Worm (Caenorhabditis elegans): ENCODE measurements around the gene T20D4.3.

T20D4.3 gene

DNA sequence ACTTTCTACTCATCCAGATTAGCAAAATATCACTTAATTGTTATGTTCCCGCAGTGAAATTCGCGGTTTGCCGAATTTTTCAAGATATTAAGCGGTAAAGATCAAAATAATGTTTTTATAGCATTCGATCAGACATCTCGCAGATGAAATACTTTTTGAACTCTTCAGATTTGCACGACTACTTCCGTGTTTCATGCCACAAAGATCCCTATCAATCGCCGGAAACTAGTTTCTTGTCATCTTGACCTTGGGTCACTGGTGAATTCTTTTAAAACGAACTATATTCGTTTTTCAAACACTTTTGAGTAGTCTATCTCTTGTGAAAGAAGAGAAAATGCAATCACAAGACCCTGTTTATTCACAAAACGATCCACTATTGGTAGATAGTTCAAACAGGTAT, 5.0 kb upstream of the T20D4.3 start, which contains the start of gene txt-11:
Gene txt-11, plus strand, starts transcription at position 301 of the 400 bp plus-strand sequence.
- TF ChIP-seq efl-1 (optimal IDR thresholded peaks at IDR 0.05), result no peak
- TF ChIP-seq efl-1 (GFP tag; optimal IDR thresholded peaks at IDR 0.05 in 1 of 2), result peak in 1 of 2 experiments; percentile 6
- no peak for TF ChIP-seq isw-1 (GFP tag; IDR thresholded peaks at IDR 0.05)
- TF ChIP-seq lin-13 (GFP tag; optimal IDR thresholded peaks at IDR 0.05), result no peak
- no peak for TF ChIP-seq jun-1 (tag; optimal IDR thresholded peaks at IDR 0.05)
- TF ChIP-seq rnt-1 (tag; optimal IDR thresholded peaks at IDR 0.05), result no peak
- no peak for TF ChIP-seq nhr-11 (tag; optimal IDR thresholded peaks at IDR 0.05)

DNA sequence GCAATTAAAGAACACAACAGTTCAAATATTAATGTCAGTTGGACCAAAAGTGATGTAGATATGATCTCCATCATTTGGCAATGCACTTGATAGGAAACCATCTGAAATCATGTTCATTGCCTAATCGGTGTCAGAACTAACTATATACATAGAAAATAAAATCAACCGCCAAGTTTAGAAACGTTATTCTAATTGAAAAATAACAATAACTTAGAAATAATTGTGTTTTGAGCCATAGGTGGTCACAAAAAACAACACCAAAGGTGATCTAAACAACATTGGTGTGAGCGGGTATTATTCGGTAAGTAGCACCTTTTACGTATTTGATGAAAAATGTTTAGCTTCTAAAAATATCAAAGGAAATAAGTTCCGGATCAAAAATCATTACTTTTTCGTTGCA, 6.3 kb downstream of the T20D4.3 start, which contains the start of gene srab-21:
Gene srab-21, minus strand, starts transcription at position 101 of the 400 bp plus-strand sequence.
- TF ChIP-seq efl-1 (optimal IDR thresholded peaks at IDR 0.05), result no peak
- TF ChIP-seq efl-1 (GFP tag; optimal IDR thresholded peaks at IDR 0.05 in 1 of 2), result peak in 1 of 2 experiments; percentile 56
- TF ChIP-seq lin-39 (tag; optimal IDR thresholded peaks at IDR 0.05), result no peak

DNA sequence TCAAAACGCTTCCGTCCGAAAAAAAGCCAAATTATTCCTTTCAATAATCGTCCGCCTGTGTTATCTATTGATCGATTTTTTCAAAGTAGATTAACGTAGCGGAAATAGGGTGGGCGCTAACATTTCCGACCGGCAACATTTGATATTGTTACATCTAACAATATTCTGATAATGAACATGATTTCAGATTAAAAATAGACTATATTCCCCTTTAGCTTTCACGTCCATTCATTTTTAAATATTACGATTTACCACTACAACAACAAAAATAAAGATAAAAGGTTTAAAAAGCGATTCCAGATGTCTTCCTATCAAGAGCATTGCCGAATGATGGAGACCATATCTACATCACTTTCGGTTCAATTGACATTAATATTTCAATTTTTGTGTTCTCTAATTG, 8.0 kb downstream of the T20D4.3 start, which contains the start of gene srab-22:
Gene srab-22, plus strand, starts transcription at position 301 of the 400 bp plus-strand sequence.
- TF ChIP-seq dsc-1 (tag; optimal IDR thresholded peaks at IDR 0.05), result no peak
- no peak for TF ChIP-seq snu-23 (GFP tag; optimal IDR thresholded peaks at IDR 0.05)
- no peak for TF ChIP-seq tlp-1 (tag; optimal IDR thresholded peaks at IDR 0.05)
- TF ChIP-seq mep-1 (tag; optimal IDR thresholded peaks at IDR 0.05), result no peak
- no peak for TF ChIP-seq egl-13 (tag; optimal IDR thresholded peaks at IDR 0.05)
- no peak for TF ChIP-seq nhr-47 (tag; optimal IDR thresholded peaks at IDR 0.05)
- TF ChIP-seq fkh-10 (GFP tag; optimal IDR thresholded peaks at IDR 0.05), result no peak
- TF ChIP-seq nhr-76 (tag; optimal IDR thresholded peaks at IDR 0.05), result no peak
- TF ChIP-seq C04F5.9 (tag; optimal IDR thresholded peaks at IDR 0.05), result no peak
- TF ChIP-seq vab-15 (tag; optimal IDR thresholded peaks at IDR 0.05), result no peak
- TF ChIP-seq lir-3 (tag; optimal IDR thresholded peaks at IDR 0.05; ENCODE audit: poor library complexity), result no peak
- no peak for TF ChIP-seq nhr-20 (tag; optimal IDR thresholded peaks at IDR 0.05)
- no peak for TF ChIP-seq Y116A8C.19 (tag; optimal IDR thresholded peaks at IDR 0.05; ENCODE audit: borderline replicate concordance)
- no peak for TF ChIP-seq pag-3 (tag; optimal IDR thresholded peaks at IDR 0.05; ENCODE audit: borderline replicate concordance, insufficient read depth)
- no peak for TF ChIP-seq zip-4 (GFP tag; optimal IDR thresholded peaks at IDR 0.05)
- no peak for TF ChIP-seq nhr-11 (tag; optimal IDR thresholded peaks at IDR 0.05)
- no peak for TF ChIP-seq skn-1 (tag; optimal IDR thresholded peaks at IDR 0.05)
- no peak for TF ChIP-seq zag-1 (tag; optimal IDR thresholded peaks at IDR 0.05)

DNA sequence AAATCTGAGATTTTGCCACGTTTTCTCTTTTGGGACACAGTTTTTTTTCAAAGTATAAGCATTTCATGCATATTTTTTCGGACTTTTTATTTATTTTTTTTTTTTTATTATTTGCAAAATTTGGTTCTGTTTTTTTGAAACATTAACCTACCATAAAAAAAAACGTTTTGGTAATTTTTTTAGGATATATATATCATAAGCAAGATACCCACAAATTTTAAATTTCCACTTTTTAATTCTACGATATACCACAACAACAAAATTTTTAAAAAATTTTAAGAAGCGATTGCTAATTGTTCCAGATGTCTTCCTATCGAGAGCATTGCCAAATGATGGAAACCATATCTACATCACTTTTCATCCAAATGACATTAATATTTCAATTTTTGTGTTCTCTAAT, 10.7 kb downstream of the T20D4.3 start, which contains the start of gene srab-20:
Gene srab-20, plus strand, starts transcription at position 301 of the 400 bp plus-strand sequence.
- TF ChIP-seq lsy-2 (tag; optimal IDR thresholded peaks at IDR 0.05), result no peak
- no peak for TF ChIP-seq ceh-90 (tag; optimal IDR thresholded peaks at IDR 0.05)
- no peak for TF ChIP-seq unc-62 (GFP tag; optimal IDR thresholded peaks at IDR 0.05)

DNA sequence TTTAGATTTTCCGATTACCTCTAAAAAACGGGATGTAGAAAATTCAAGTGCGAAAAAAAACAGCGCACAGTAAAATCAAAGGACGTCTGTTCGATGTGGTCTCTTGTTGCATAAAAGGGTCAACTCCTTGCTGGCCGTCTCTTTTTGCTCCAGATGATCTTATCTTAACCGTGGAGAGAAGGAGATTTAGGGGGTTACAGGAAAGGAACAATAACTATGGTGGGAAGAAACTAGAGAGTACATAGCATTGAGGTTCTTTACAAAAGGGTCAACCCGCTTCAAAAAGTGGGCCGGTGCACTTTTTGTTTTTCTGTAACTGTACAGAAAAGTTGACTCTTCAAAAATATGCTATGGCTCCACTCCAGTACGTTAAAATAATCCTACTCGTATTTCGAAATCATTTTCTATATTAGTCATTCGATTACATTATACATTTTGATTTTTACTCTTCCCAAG, 13.5 kb downstream of the T20D4.3 start, which contains the start of the genes T20D4.19 and srj-9:
Gene T20D4.19, minus strand, starts transcription at position 101 of the 456 bp plus-strand sequence.
Gene srj-9, plus strand, starts transcription at position 406 of the 456 bp plus-strand sequence.
- TF ChIP-seq snpc-4 (tag; optimal IDR thresholded peaks at IDR 0.05) (no peak), C16A3.4 (tag; optimal IDR thresholded peaks at IDR 0.05) (no peak), ceh-63 (GFP tag; optimal IDR thresholded peaks at IDR 0.05) (no peak), aly-2 (tag; optimal IDR thresholded peaks at IDR 0.05) (no peak), elt-3 (tag; optimal IDR thresholded peaks at IDR 0.05) (no peak), mab-9 (GFP tag; IDR thresholded peaks at IDR 0.05) (no peak)
